Worm (Caenorhabditis elegans): ENCODE data around the gene ttr-40.

DNA sequence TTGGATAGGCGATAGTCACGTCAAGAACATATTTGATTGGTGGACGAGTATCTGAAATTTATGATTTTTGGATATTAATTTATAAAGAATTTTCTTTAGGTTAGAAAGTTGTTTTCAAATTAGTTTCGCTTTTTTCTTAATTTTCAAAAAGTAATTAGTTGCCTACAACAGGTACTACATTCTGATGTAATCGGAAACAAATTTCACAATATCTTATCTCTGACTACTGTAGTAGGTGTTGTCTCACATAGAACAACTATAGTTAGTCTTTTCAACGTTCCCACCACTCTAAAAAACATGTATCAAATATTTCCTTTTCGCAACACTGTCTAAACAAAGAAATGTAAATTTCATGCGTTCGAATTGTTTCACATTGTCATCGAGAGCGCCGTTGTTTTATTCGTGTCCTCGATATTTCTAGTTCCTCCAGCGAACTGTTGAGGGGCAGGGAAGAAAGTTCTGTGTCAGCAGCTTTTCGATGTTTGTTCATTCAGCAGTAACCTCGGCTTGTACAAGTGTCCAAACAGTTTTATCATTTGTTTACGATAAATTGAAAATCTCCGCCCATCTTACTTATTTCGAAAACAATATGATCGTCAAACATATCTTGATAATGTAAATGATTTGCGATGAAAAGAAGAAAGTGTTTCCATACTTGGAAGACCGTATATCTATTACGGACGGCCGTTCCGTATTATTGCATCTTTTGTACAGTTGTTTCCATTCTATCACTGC lies 25.9 kb downstream of the ttr-40 start:
- TF ChIP-seq npax-4 (tag; optimal IDR thresholded peaks at IDR 0.05) (no peak), nhr-11 (tag; optimal IDR thresholded peaks at IDR 0.05) (no peak), hlh-8 (tag; optimal IDR thresholded peaks at IDR 0.05) (no peak), pag-3 (tag; optimal IDR thresholded peaks at IDR 0.05; ENCODE audit: borderline replicate concordance) (no peak), F13H6.1 (tag; optimal IDR thresholded peaks at IDR 0.05) (no peak), pha-4 (tag; optimal IDR thresholded peaks at IDR 0.05) (no peak), eyg-1 (tag; optimal IDR thresholded peaks at IDR 0.05) (no peak), pros-1 (tag; optimal IDR thresholded peaks at IDR 0.05) (no peak), pat-9 (tag; optimal IDR thresholded peaks at IDR 0.05) (no peak), C38D4.7 (GFP tag; optimal IDR thresholded peaks at IDR 0.05) (no peak), lin-11 (tag; optimal IDR thresholded peaks at IDR 0.05) (no peak)
